Fruit fly (Drosophila melanogaster): Measurements from ENCODE around the gene Dip-C.

The Dip-C gene

DNA sequence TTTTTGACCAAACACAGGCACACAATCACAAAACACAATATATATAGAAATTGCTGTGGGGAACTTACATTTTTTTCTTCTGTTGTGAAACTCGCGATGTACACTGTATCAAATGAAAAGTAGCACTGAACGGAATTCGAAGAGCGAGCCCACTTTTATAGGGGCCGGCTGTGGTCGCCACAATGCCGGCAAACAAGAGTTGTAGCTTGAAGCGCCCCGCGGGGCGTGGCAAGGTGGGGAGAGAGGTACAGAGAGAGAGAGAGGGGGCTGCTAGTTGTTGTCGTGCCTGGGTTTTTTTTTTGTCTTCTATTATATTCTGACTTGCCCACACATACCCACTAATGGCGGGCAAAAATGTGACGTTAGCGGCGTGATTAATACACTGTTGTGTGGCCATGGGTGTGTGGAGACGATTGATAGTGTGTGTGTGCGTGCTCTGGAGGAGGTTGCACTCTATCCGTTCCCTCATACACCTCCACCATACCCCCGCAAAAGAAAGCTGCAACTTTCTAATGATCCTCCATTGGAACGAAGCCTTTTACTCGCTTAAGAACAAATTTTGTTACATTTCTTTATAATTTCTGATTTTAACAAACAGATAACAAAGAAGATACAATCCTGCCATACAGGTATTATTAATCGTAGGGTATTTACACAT is 44.3 kb downstream of the Dip-C start, which contains the start of gene GstD1 (continued):
- TF ChIP-seq Stat92E (GFP tag; optimal IDR thresholded peaks at IDR 0.05), result peak in 1 of 3 experiments; percentile 21
- TF ChIP-seq CoRest (tag; optimal IDR thresholded peaks at IDR 0.05), result peak; percentile 26
- no peak for TF ChIP-seq zen (tag; optimal IDR thresholded peaks at IDR 0.05)
- TF ChIP-seq zfh2 (GFP tag; optimal IDR thresholded peaks at IDR 0.05), result no peak
- 0 out of 2 replicates have a peak, but pooled peaks have one; percentile 23 for TF ChIP-seq ttk (GFP tag; IDR thresholded peaks at IDR 0.05)
- peak; percentile 49 for TF ChIP-seq CG3995 (GFP tag; optimal IDR thresholded peaks at IDR 0.05)
- TF ChIP-seq GATAe (GFP tag; conservative IDR thresholded peaks at IDR 0.05), result no peak
- TF ChIP-seq Sin3A (optimal IDR thresholded peaks at IDR 0.05), result no peak
- no peak for TF ChIP-seq lbe (GFP tag; optimal IDR thresholded peaks at IDR 0.05)
- TF ChIP-seq lola (GFP tag; optimal IDR thresholded peaks at IDR 0.05), result no peak
- TF ChIP-seq CG12659 (GFP tag; optimal IDR thresholded peaks at IDR 0.05), result peak; percentile 23
- peak; percentile 17 for TF ChIP-seq pfk (GFP tag; optimal IDR thresholded peaks at IDR 0.05)
- TF ChIP-seq trem (tag; optimal IDR thresholded peaks at IDR 0.05), result peak; percentile 5
- peak; percentile 31 for TF ChIP-seq lilli (GFP tag; optimal IDR thresholded peaks at IDR 0.05)
- peak; percentile 28 for TF ChIP-seq phol (tag; optimal IDR thresholded peaks at IDR 0.05)
- no peak for TF ChIP-seq tup (GFP tag; optimal IDR thresholded peaks at IDR 0.05)
- TF ChIP-seq CG13624 (GFP tag; optimal IDR thresholded peaks at IDR 0.05), result peak; percentile 21
- TF ChIP-seq CG16815 (GFP tag; optimal IDR thresholded peaks at IDR 0.05), result no peak
- TF ChIP-seq ash1 (GFP tag; optimal IDR thresholded peaks at IDR 0.05), result no peak
- TF ChIP-seq jumu (GFP tag; optimal IDR thresholded peaks at IDR 0.05), result peak; percentile 39
- no peak for TF ChIP-seq CG5245 (GFP tag; optimal IDR thresholded peaks at IDR 0.05)
- TF ChIP-seq eve (GFP tag; optimal IDR thresholded peaks at IDR 0.05), result no peak
- peak; percentile 47 for TF ChIP-seq lmd (GFP tag; IDR thresholded peaks at IDR 0.05)
- TF ChIP-seq dimm (GFP tag; IDR thresholded peaks at IDR 0.05), result no peak
- peak; percentile 63 for TF ChIP-seq Bgb (GFP tag; IDR thresholded peaks at IDR 0.05; ENCODE audit: partially characterized antibody)
- no peak for TF ChIP-seq pnt (GFP tag; optimal IDR thresholded peaks at IDR 0.05)
- TF ChIP-seq CG14050 (GFP tag; IDR thresholded peaks at IDR 0.05), result no peak
- TF ChIP-seq mirr (GFP tag; optimal IDR thresholded peaks at IDR 0.05), result peak; percentile 43
- peak in 1 of 2 experiments; percentile 68 for TF ChIP-seq bsh (GFP tag; optimal IDR thresholded peaks at IDR 0.05)
- peak; percentile 26 for TF ChIP-seq luna (GFP tag; optimal IDR thresholded peaks at IDR 0.05)
- peak; percentile 89 for TF ChIP-seq CG10543 (GFP tag; optimal IDR thresholded peaks at IDR 0.05)
- TF ChIP-seq CG6272 (GFP tag; IDR thresholded peaks at IDR 0.05), result no peak
- peak; percentile 79 for TF ChIP-seq B-H2 (GFP tag; optimal IDR thresholded peaks at IDR 0.05)
- TF ChIP-seq Rx (GFP tag; IDR thresholded peaks at IDR 0.05), result no peak
- peak; percentile 35; the same call in 2 of the 3 replicates for TF ChIP-seq Opbp (GFP tag; IDR thresholded peaks at IDR 0.05; ENCODE audit: partially characterized antibody)
- TF ChIP-seq bigmax (GFP tag; optimal IDR thresholded peaks at IDR 0.05), result no peak
- no peak for TF ChIP-seq CG1529 (GFP tag; optimal IDR thresholded peaks at IDR 0.05)
- TF ChIP-seq CG10321 (GFP tag; IDR thresholded peaks at IDR 0.05), result 0 out of 2 replicates have a peak, but pooled peaks have one; percentile 20
- TF ChIP-seq CG12942 (GFP tag; optimal IDR thresholded peaks at IDR 0.05), result no peak
- TF ChIP-seq CG4424 (GFP tag; optimal IDR thresholded peaks at IDR 0.05), result peak; percentile 8
- TF ChIP-seq CG17359 (tag; optimal IDR thresholded peaks at IDR 0.05), result peak; percentile 8
- no peak for TF ChIP-seq MBD-R2 (GFP tag; IDR thresholded peaks at IDR 0.05)
- TF ChIP-seq CG13894 (tag; optimal IDR thresholded peaks at IDR 0.05), result peak; percentile 70
- no peak for TF ChIP-seq Optix (GFP tag; IDR thresholded peaks at IDR 0.05)
- no peak for TF ChIP-seq CG13296 (GFP tag; optimal IDR thresholded peaks at IDR 0.05)
- TF ChIP-seq esg (GFP tag; conservative IDR thresholded peaks at IDR 0.05), result peak; percentile 16; the same call in 1 of the 2 replicates
- no peak for TF ChIP-seq CG9797 (GFP tag; optimal IDR thresholded peaks at IDR 0.05)
- TF ChIP-seq HmgZ (tag; optimal IDR thresholded peaks at IDR 0.05), result peak; percentile 56
- no peak for TF ChIP-seq CG2875 (GFP tag; optimal IDR thresholded peaks at IDR 0.05)
